Fruit fly (Drosophila melanogaster): ENCODE measurements around the gene mgl.

mgl gene

dm6 chrX:9355996-9356708, 143.8 kb downstream of the mgl start, which contains the start of the genes Zdhhc8 and BCL7-like (continued):
- TF ChIP-seq kay (GFP tag; optimal IDR thresholded peaks at IDR 0.05): no peak
- no peak for TF ChIP-seq seq (GFP tag; IDR thresholded peaks at IDR 0.05)
- TF ChIP-seq trem (tag; optimal IDR thresholded peaks at IDR 0.05): peak; percentile 64
- peak; percentile 11 for TF ChIP-seq CG13894 (tag; optimal IDR thresholded peaks at IDR 0.05)
- no peak for TF ChIP-seq GATAe (GFP tag; conservative IDR thresholded peaks at IDR 0.05)
- no peak for TF ChIP-seq CG10565 (GFP tag; optimal IDR thresholded peaks at IDR 0.05)
- peak; percentile 98 for TF ChIP-seq CG14860 (GFP tag; IDR thresholded peaks at IDR 0.05; ENCODE audit: partially characterized antibody)
- TF ChIP-seq sima (GFP tag; optimal IDR thresholded peaks at IDR 0.05): no peak
- TF ChIP-seq inv (GFP tag; IDR thresholded peaks at IDR 0.05; ENCODE audit: partially characterized antibody): peak; percentile 98
- TF ChIP-seq Drgx (GFP tag; IDR thresholded peaks at IDR 0.05): no peak
- TF ChIP-seq z (GFP tag; IDR thresholded peaks at IDR 0.05): no peak
- TF ChIP-seq Hr3 (GFP tag; optimal IDR thresholded peaks at IDR 0.05): peak; percentile 41
- TF ChIP-seq CG9727 (GFP tag; optimal IDR thresholded peaks at IDR 0.05): peak; percentile 57
- peak; percentile 56; the same call in 2 of the 3 replicates for TF ChIP-seq Dbx (GFP tag; IDR thresholded peaks at IDR 0.05)
- TF ChIP-seq Oli (tag; optimal IDR thresholded peaks at IDR 0.05): no peak
- no peak for TF ChIP-seq CG12744 (GFP tag; optimal IDR thresholded peaks at IDR 0.05)
- TF ChIP-seq h (optimal IDR thresholded peaks at IDR 0.05): no peak
- no peak for TF ChIP-seq NFAT (GFP tag; IDR thresholded peaks at IDR 0.05)
- no peak for TF ChIP-seq PHDP (tag; optimal IDR thresholded peaks at IDR 0.05)
- no peak for TF ChIP-seq CG7987 (GFP tag; optimal IDR thresholded peaks at IDR 0.05)
- no peak for TF ChIP-seq psq (GFP tag; optimal IDR thresholded peaks at IDR 0.05)
- TF ChIP-seq CG10979 (tag; optimal IDR thresholded peaks at IDR 0.05): no peak
- no peak for TF ChIP-seq zf30C (GFP tag; optimal IDR thresholded peaks at IDR 0.05)
- TF ChIP-seq H2.0 (GFP tag; IDR thresholded peaks at IDR 0.05): no peak
- TF ChIP-seq nom (GFP tag; optimal IDR thresholded peaks at IDR 0.05): peak; percentile 37
- peak; percentile 87 for TF ChIP-seq CG2116 (GFP tag; optimal IDR thresholded peaks at IDR 0.05)
- peak; percentile 28 for TF ChIP-seq CG7839 (tag; optimal IDR thresholded peaks at IDR 0.05)
- TF ChIP-seq Xbp1 (GFP tag; optimal IDR thresholded peaks at IDR 0.05): peak; percentile 64
- TF ChIP-seq Scr (GFP tag; IDR thresholded peaks at IDR 0.05; ENCODE audit: partially characterized antibody): peak; percentile 98
- no peak for TF ChIP-seq pfk (GFP tag; optimal IDR thresholded peaks at IDR 0.05)
- TF ChIP-seq rib (GFP tag; IDR thresholded peaks at IDR 0.05): no peak
- no peak for TF ChIP-seq hth (optimal IDR thresholded peaks at IDR 0.05)
- TF ChIP-seq CG18599 (GFP tag; optimal IDR thresholded peaks at IDR 0.05): no peak
- TF ChIP-seq CG4328 (GFP tag; optimal IDR thresholded peaks at IDR 0.05): no peak
- no peak for TF ChIP-seq gcm2 (GFP tag; optimal IDR thresholded peaks at IDR 0.05)
- peak; percentile 88 for TF ChIP-seq pzg (GFP tag; optimal IDR thresholded peaks at IDR 0.05)
- TF ChIP-seq CG1603 (tag; optimal IDR thresholded peaks at IDR 0.05): no peak
- TF ChIP-seq nau (GFP tag; optimal IDR thresholded peaks at IDR 0.05): no peak
- TF ChIP-seq CG17912 (GFP tag; optimal IDR thresholded peaks at IDR 0.05): no peak
- TF ChIP-seq Eip74EF (GFP tag; optimal IDR thresholded peaks at IDR 0.05): no peak
- no peak for TF ChIP-seq D19B (GFP tag; optimal IDR thresholded peaks at IDR 0.05)
- TF ChIP-seq CG2889 (GFP tag; IDR thresholded peaks at IDR 0.05): no peak
- no peak for TF ChIP-seq run (tag; optimal IDR thresholded peaks at IDR 0.05)
- peak; percentile 96 for TF ChIP-seq Dll (GFP tag; IDR thresholded peaks at IDR 0.05; ENCODE audit: partially characterized antibody)
- TF ChIP-seq ftz-f1 (GFP tag; optimal IDR thresholded peaks at IDR 0.05): no peak
- TF ChIP-seq CG18011 (GFP tag; optimal IDR thresholded peaks at IDR 0.05): no peak
- TF ChIP-seq btn (GFP tag; optimal IDR thresholded peaks at IDR 0.05): no peak
- no peak for TF ChIP-seq yki (optimal IDR thresholded peaks at IDR 0.05)
- TF ChIP-seq croc (GFP tag; conservative IDR thresholded peaks at IDR 0.05): no peak; the same call in 2 of the 3 replicates
- TF ChIP-seq CG3163 (GFP tag; optimal IDR thresholded peaks at IDR 0.05): no peak

All from whole organism, embryonic.